Fruit fly (Drosophila melanogaster): Measurements from ENCODE around the gene mtm.

Gene mtm

DNA sequence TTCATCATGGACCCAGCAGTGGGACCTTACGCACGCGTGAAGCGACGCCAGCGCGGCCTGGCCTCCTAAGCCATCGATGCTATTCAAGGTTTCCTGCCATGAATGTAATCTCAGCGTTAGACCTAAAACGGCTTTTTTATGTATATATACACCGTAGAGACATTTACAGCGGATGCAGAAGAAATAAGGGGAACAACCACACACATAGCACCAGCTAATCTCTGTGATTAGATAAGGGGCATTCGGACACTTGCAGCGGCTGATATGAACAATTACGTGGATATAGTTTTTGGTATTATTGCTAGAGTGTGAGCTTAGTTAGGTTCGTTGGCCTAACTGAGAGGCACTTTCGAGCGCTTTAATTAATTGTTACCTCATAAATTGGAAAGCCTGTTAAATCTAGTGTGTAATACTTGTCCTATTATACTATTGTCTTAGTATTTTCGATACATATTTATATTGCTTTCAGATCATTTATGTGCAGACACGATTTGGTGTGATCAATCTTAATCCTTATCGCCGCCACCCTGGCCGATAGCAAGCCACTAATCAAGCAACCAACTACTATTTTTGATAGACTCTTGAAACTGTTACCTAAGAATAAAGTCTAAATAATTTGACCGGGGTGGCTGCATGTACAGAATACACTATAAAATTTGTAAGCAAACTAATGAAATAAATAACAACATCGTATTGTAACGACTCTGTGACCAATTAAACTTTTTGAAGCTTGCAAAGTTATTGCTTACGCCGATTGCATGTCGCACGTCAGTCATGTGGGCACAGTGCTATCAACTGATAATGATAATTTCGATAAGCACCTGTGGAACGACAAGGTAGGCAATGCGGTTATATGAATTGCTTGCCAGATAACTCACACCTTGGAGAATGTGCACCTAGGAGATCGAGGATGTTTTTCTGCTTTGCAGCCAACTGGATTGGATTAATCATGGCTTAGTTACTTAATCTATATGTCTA lies 48.4 kb downstream of the mtm start (continued):
- TF ChIP-seq crp (GFP tag; optimal IDR thresholded peaks at IDR 0.05) (no peak), CoRest (tag; optimal IDR thresholded peaks at IDR 0.05) (no peak), CG7786 (GFP tag; optimal IDR thresholded peaks at IDR 0.05) (no peak), NC2β (GFP tag; optimal IDR thresholded peaks at IDR 0.05) (no peak), CG11456 (GFP tag; IDR thresholded peaks at IDR 0.05) (no peak), oc (tag; optimal IDR thresholded peaks at IDR 0.05) (no peak), CG15011 (GFP tag; optimal IDR thresholded peaks at IDR 0.05) (no peak), GATAe (GFP tag; conservative IDR thresholded peaks at IDR 0.05) (peak; percentile 64; the same call in 1 of the 2 replicates), chinmo (GFP tag; IDR thresholded peaks at IDR 0.05; ENCODE audit: partially characterized antibody) (peak; percentile 53; the same call in 1 of the 4 replicates), pros (GFP tag; optimal IDR thresholded peaks at IDR 0.05) (no peak), Lim3 (GFP tag; IDR thresholded peaks at IDR 0.05) (no peak), Poxn (GFP tag; IDR thresholded peaks at IDR 0.05) (no peak), eve (GFP tag; optimal IDR thresholded peaks at IDR 0.05) (no peak), E2f2 (GFP tag; IDR thresholded peaks at IDR 0.05) (no peak), sens-2 (GFP tag; IDR thresholded peaks at IDR 0.05) (0 out of 2 replicates have a peak, but pooled peaks have one; percentile 37)

DNA sequence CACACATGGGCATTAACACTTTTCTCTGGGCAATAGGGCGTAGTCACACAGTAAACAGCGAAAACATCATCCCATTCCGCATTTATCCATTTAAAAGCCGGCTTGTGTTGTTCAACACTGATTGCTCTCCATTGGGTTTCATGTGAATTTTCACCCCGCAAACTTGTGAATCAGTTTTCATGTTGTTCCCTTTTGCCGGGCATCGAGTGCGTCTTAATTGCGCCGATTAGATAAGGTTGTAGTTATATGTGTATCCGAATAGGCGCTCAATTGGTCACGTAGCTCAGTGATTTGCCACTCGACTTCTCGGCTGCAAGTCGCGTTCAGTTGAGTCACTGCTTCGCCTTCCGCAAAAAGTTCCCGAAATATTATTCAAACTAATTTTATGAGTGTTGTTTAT lies 49.9 kb downstream of the mtm start:
- no peak for TF ChIP-seq CG11085 (GFP tag; IDR thresholded peaks at IDR 0.05)
- no peak for TF ChIP-seq Dek (tag; optimal IDR thresholded peaks at IDR 0.05)
- no peak for TF ChIP-seq Tbp (GFP tag; optimal IDR thresholded peaks at IDR 0.05)
- no peak for TF ChIP-seq tx (GFP tag; optimal IDR thresholded peaks at IDR 0.05)
- TF ChIP-seq Scr (GFP tag; IDR thresholded peaks at IDR 0.05; ENCODE audit: partially characterized antibody): no peak
- no peak for TF ChIP-seq PHDP (tag; optimal IDR thresholded peaks at IDR 0.05)
- TF ChIP-seq slp2 (GFP tag; optimal IDR thresholded peaks at IDR 0.05): no peak
- no peak for TF ChIP-seq gem (tag; optimal IDR thresholded peaks at IDR 0.05)
- TF ChIP-seq CG12299 (tag; optimal IDR thresholded peaks at IDR 0.05): no peak
- no peak for TF ChIP-seq lola (GFP tag; optimal IDR thresholded peaks at IDR 0.05)
- TF ChIP-seq emc (GFP tag; optimal IDR thresholded peaks at IDR 0.05): no peak
- no peak for TF ChIP-seq YL-1 (GFP tag; optimal IDR thresholded peaks at IDR 0.05)
- TF ChIP-seq ara (GFP tag; IDR thresholded peaks at IDR 0.05): no peak
- TF ChIP-seq CG4404 (GFP tag; IDR thresholded peaks at IDR 0.05): no peak
- no peak for TF ChIP-seq CoRest (tag; optimal IDR thresholded peaks at IDR 0.05)
- no peak for TF ChIP-seq crol (GFP tag; IDR thresholded peaks at IDR 0.05)
- no peak for TF ChIP-seq CG12744 (GFP tag; optimal IDR thresholded peaks at IDR 0.05)
- TF ChIP-seq CG34376 (GFP tag; optimal IDR thresholded peaks at IDR 0.05): peak; percentile 75
- no peak for TF ChIP-seq CG17385 (GFP tag; optimal IDR thresholded peaks at IDR 0.05)
- no peak for TF ChIP-seq CG3065 (GFP tag; optimal IDR thresholded peaks at IDR 0.05)
- TF ChIP-seq bcd (GFP tag; optimal IDR thresholded peaks at IDR 0.05): no peak
- no peak for TF ChIP-seq toy (GFP tag; IDR thresholded peaks at IDR 0.05)
- TF ChIP-seq salm (tag; optimal IDR thresholded peaks at IDR 0.05): no peak
- no peak for TF ChIP-seq tll (GFP tag; optimal IDR thresholded peaks at IDR 0.05)
- no peak for TF ChIP-seq z (GFP tag; IDR thresholded peaks at IDR 0.05)
- no peak for TF ChIP-seq Xrp1 (GFP tag; IDR thresholded peaks at IDR 0.05)
- peak; percentile 15 for TF ChIP-seq CG4282 (GFP tag; optimal IDR thresholded peaks at IDR 0.05)
- TF ChIP-seq HHEX (GFP tag; optimal IDR thresholded peaks at IDR 0.05): no peak
- no peak for TF ChIP-seq CG7786 (GFP tag; optimal IDR thresholded peaks at IDR 0.05)
- no peak for TF ChIP-seq CG15601 (tag; optimal IDR thresholded peaks at IDR 0.05)
- no peak for TF ChIP-seq CG3163 (GFP tag; optimal IDR thresholded peaks at IDR 0.05)
- no peak for TF ChIP-seq CG16863 (GFP tag; optimal IDR thresholded peaks at IDR 0.05)
- TF ChIP-seq CG8765 (GFP tag; IDR thresholded peaks at IDR 0.05): no peak
- TF ChIP-seq tap (tag; optimal IDR thresholded peaks at IDR 0.05): no peak
- no peak for TF ChIP-seq en (GFP tag; optimal IDR thresholded peaks at IDR 0.05)

All from whole organism, embryonic.